Worm (Caenorhabditis elegans) whole organism, L2 larva: ENCODE data around the gene Y105C5B.3.

Source experiments
- ZK546.5 ChIP-seq: sonication (generic microtip); optimal IDR thresholded peaks from 2 replicates; lab custom pipeline; 2017; ENCODE audit warnings: missing biosample characterization, missing genetic modification characterization
- ama-1 ChIP-seq: fragments of 150-350 bp; optimal IDR thresholded peaks from 2 replicates; lab custom pipeline; 2018; ENCODE audit warnings: inconsistent platforms
- nhr-11 ChIP-seq: fragments of 150-350 bp; optimal IDR thresholded peaks from 2 replicates; lab custom pipeline; 2014; ENCODE audit warnings: missing biosample characterization, missing genetic modification characterization
- nhr-21 ChIP-seq: fragments of 150-350 bp; optimal IDR thresholded peaks from 2 replicates; lab custom pipeline; 2014; ENCODE audit warnings: missing biosample characterization, missing genetic modification characterization

- TF ChIP-seq ama-1 (lab: Kevin White, UChicago) (no peak), nhr-21 (tag; lab: Kevin White, UChicago) (no peak), ZK546.5 (no peak), nhr-11 (no peak)
These were observed 10.1 kb downstream of the Y105C5B.3 start, which contains the start of gene srv-14 for ce11 chrIV:15894133-15894532.
